Fruit fly (Drosophila melanogaster): ENCODE results near the gene kmr.

- no peak for TF ChIP-seq Hr96 (GFP tag; optimal IDR thresholded peaks at IDR 0.05)
- TF ChIP-seq cic (GFP tag; optimal IDR thresholded peaks at IDR 0.05) = no peak
These were observed 31.9 kb upstream of the kmr start for dm6 chr3R:13682994-13683623.

Measured in whole organism, adult.